Fruit fly (Drosophila melanogaster) whole organism, embryonic: ENCODE measurements around the gene PIP82.

ENCODE experiments used
- Asciz ChIP-seq: fragments of 200-800 bp; sonication (Bioruptor generic); optimal IDR thresholded peaks from 2 replicates; lab custom pipeline; 2017; ENCODE audit warnings: missing biosample characterization, mild to moderate bottlenecking, missing genetic modification characterization, missing genetic modification reagents
- Atf3 ChIP-seq: fragments of 200-800 bp; sonication (Bioruptor generic); optimal IDR thresholded peaks from 3 replicates; lab custom pipeline; 2016; ENCODE audit warnings: missing biosample characterization, missing genetic modification characterization
- C15 ChIP-seq: fragments of 200-800 bp; sonication (Bioruptor generic); IDR thresholded peaks from 3 replicates; pipeline ENCODE4 v1.3.6; 2022; ENCODE audit warnings: missing biosample characterization, missing genetic modification characterization
- CG10321 ChIP-seq: fragments of 200-800 bp; sonication (Bioruptor generic); IDR thresholded peaks from 2 replicates; pipeline ENCODE4 v1.3.6; 2022; ENCODE audit warnings: missing biosample characterization, missing genetic modification characterization
- CG11247 ChIP-seq: fragments of 200-800 bp; sonication (Bioruptor generic); IDR thresholded peaks from 2 replicates; pipeline ENCODE4 v1.3.6; 2022; ENCODE audit warnings: missing biosample characterization, missing genetic modification characterization
- CG11398 ChIP-seq: fragments of 200-800 bp; sonication (Bioruptor generic); optimal IDR thresholded peaks from 2 replicates; lab custom pipeline; 2016; ENCODE audit warnings: missing biosample characterization, missing genetic modification characterization
- CG11560 ChIP-seq: fragments of 200-800 bp; sonication (Bioruptor generic); IDR thresholded peaks from 3 replicates; pipeline ENCODE4 v1.3.6; 2022; ENCODE audit warnings: missing biosample characterization, missing genetic modification characterization
- CG12769 ChIP-seq: fragments of 200-800 bp; sonication (Bioruptor generic); optimal IDR thresholded peaks from 2 replicates; lab custom pipeline; 2019; ENCODE audit warnings: missing biosample characterization, mild to moderate bottlenecking, missing genetic modification characterization, moderate library complexity
- CG14050 ChIP-seq: fragments of 200-800 bp; sonication (Bioruptor generic); IDR thresholded peaks from 3 replicates; pipeline ENCODE4 v1.3.6; 2022; ENCODE audit warnings: missing biosample characterization, missing genetic modification characterization
- CG14965 ChIP-seq: fragments of 200-800 bp; sonication (Bioruptor generic); optimal IDR thresholded peaks from 2 replicates; lab custom pipeline; 2016; ENCODE audit warnings: missing biosample characterization, missing genetic modification characterization, borderline replicate concordance
- CG15601 ChIP-seq: fragments of 200-800 bp; sonication (Bioruptor generic); optimal IDR thresholded peaks from 3 replicates; lab custom pipeline; 2019; ENCODE audit warnings: missing biosample characterization, mild to moderate bottlenecking, missing genetic modification characterization, moderate library complexity
- CG17612 ChIP-seq: fragments of 200-800 bp; sonication (Bioruptor generic); IDR thresholded peaks from 2 replicates; pipeline ENCODE4 v1.3.6; 2022; ENCODE audit warnings: missing biosample characterization, missing genetic modification characterization
- CG18011 ChIP-seq: fragments of 200-800 bp; sonication (Bioruptor generic); optimal IDR thresholded peaks from 2 replicates; lab custom pipeline; 2017; ENCODE audit warnings: missing biosample characterization, missing genetic modification characterization, mild to moderate bottlenecking, moderate library complexity, missing genotype
- CG18764 ChIP-seq: fragments of 200-800 bp; sonication (Bioruptor generic); optimal IDR thresholded peaks from 3 replicates; lab custom pipeline; 2016; ENCODE audit warnings: missing biosample characterization, missing genetic modification characterization
- CG3163 ChIP-seq: fragments of 200-800 bp; sonication (Bioruptor generic); optimal IDR thresholded peaks from 3 replicates; lab custom pipeline; 2016; ENCODE audit warnings: missing biosample characterization, missing genetic modification characterization
- CG32767 ChIP-seq: fragments of 200-800 bp; sonication (Bioruptor generic); IDR thresholded peaks from 2 replicates; pipeline ENCODE4 v1.3.6; 2022; ENCODE audit warnings: missing biosample characterization, missing genetic modification characterization
- CG34376 ChIP-seq: fragments of 200-800 bp; sonication (Bioruptor generic); optimal IDR thresholded peaks from 2 replicates; lab custom pipeline; 2018; ENCODE audit warnings: missing biosample characterization, mild to moderate bottlenecking, missing genetic modification characterization
- CG4424 ChIP-seq: fragments of 200-800 bp; sonication (Bioruptor generic); optimal IDR thresholded peaks from 3 replicates; lab custom pipeline; 2016; ENCODE audit warnings: missing biosample characterization, missing genetic modification characterization
- CG7271 ChIP-seq: fragments of 200-800 bp; sonication (Bioruptor generic); optimal IDR thresholded peaks from 2 replicates; lab custom pipeline; 2018; ENCODE audit warnings: missing biosample characterization, mild to moderate bottlenecking, missing genetic modification characterization, moderate library complexity
- CG7786 ChIP-seq: fragments of 200-800 bp; sonication (Bioruptor generic); optimal IDR thresholded peaks from 2 replicates; lab custom pipeline; 2016; ENCODE audit warnings: missing biosample characterization, missing genetic modification characterization
- CG8290 ChIP-seq, 3 experiments: fragments of 200-800 bp; sonication (Bioruptor generic); optimal IDR thresholded peaks; 2 replicates each; lab custom pipeline; 2016 to 2019; ENCODE audit warnings: missing biosample characterization in 3 of 3, missing genetic modification characterization in 3 of 3, mild to moderate bottlenecking in 2 of 3, moderate library complexity in 1 of 3
- CG8359 ChIP-seq: fragments of 200-800 bp; sonication (Bioruptor generic); optimal IDR thresholded peaks from 2 replicates; lab custom pipeline; 2017; ENCODE audit warnings: missing biosample characterization, mild to moderate bottlenecking, missing genetic modification characterization, borderline replicate concordance
- CG8944 ChIP-seq: fragments of 200-800 bp; sonication (Bioruptor generic); optimal IDR thresholded peaks from 3 replicates; lab custom pipeline; 2016; ENCODE audit warnings: missing biosample characterization, missing genetic modification characterization
- Dek ChIP-seq: fragments of 200-800 bp; sonication (Bioruptor generic); optimal IDR thresholded peaks from 3 replicates; lab custom pipeline; 2019; ENCODE audit warnings: missing biosample characterization, mild to moderate bottlenecking, missing genetic modification characterization, moderate library complexity
- Elba2 ChIP-seq: fragments of 200-800 bp; sonication (Bioruptor generic); optimal IDR thresholded peaks from 3 replicates; lab custom pipeline; 2016; ENCODE audit warnings: missing biosample characterization, missing genetic modification characterization
- HLH4C ChIP-seq: fragments of 200-800 bp; sonication (Bioruptor generic); IDR thresholded peaks from 3 replicates; pipeline ENCODE4 v1.3.6; 2022; ENCODE audit warnings: missing biosample characterization, missing genetic modification characterization; ENCODE audit not compliant: partially characterized antibody
- HmgD ChIP-seq: fragments of 200-800 bp; sonication (Bioruptor generic); optimal IDR thresholded peaks from 3 replicates; lab custom pipeline; 2016; ENCODE audit warnings: missing biosample characterization, missing genetic modification characterization
- Lhr ChIP-seq: fragments of 200-800 bp; sonication (Bioruptor generic); optimal IDR thresholded peaks from 3 replicates; lab custom pipeline; 2017; ENCODE audit warnings: mild to moderate bottlenecking, missing biosample characterization, missing genetic modification reagents, missing genetic modification characterization
- Max ChIP-seq: fragments of 200-800 bp; sonication (Bioruptor generic); optimal IDR thresholded peaks from 2 replicates; lab custom pipeline; 2016; ENCODE audit warnings: missing biosample characterization, mild to moderate bottlenecking, missing genetic modification characterization
- NK7.1 ChIP-seq: fragments of 200-800 bp; sonication (Bioruptor generic); optimal IDR thresholded peaks from 3 replicates; lab custom pipeline; 2016; ENCODE audit warnings: missing biosample characterization, missing genetic modification characterization
- Nf-YA ChIP-seq: fragments of 200-800 bp; sonication (Bioruptor generic); IDR thresholded peaks from 2 replicates; pipeline ENCODE4 v1.3.6; 2022; ENCODE audit warnings: missing biosample characterization, missing genetic modification characterization
- Pdp1 ChIP-seq, 2 experiments: fragments of 200-800 bp; sonication (Bioruptor generic); optimal IDR thresholded peaks; 3 replicates each; lab custom pipeline; 2016; ENCODE audit warnings: missing biosample characterization in 2 of 2, missing genetic modification characterization in 2 of 2, mild to moderate bottlenecking in 1 of 2, moderate library complexity in 1 of 2
- Poxn ChIP-seq: fragments of 200-800 bp; sonication (Bioruptor generic); IDR thresholded peaks from 2 replicates; pipeline ENCODE4 v1.3.6; 2022; ENCODE audit warnings: missing biosample characterization, missing genetic modification characterization
- Spps ChIP-seq: fragments of 200-800 bp; sonication (Bioruptor generic); optimal IDR thresholded peaks from 2 replicates; lab custom pipeline; 2018; ENCODE audit warnings: missing biosample characterization, mild to moderate bottlenecking, missing genetic modification characterization
- Taf1 ChIP-seq: fragments of 200-800 bp; sonication (Bioruptor generic); IDR thresholded peaks from 2 replicates; pipeline ENCODE4 v1.3.6; 2022; ENCODE audit warnings: missing biosample characterization, missing genetic modification characterization
- ase ChIP-seq: fragments of 200-800 bp; sonication (Bioruptor generic); IDR thresholded peaks from 3 replicates; pipeline ENCODE4 v1.3.6; 2022; ENCODE audit warnings: missing biosample characterization, missing genetic modification characterization
- croc ChIP-seq: fragments of 200-800 bp; sonication (Bioruptor generic); conservative IDR thresholded peaks from 3 replicates; pipeline ENCODE4 v1.3.6; 2022; ENCODE audit warnings: missing biosample characterization, missing genetic modification characterization
- da ChIP-seq: fragments of 200-800 bp; sonication (Bioruptor generic); optimal IDR thresholded peaks from 2 replicates; lab custom pipeline; 2016; ENCODE audit warnings: missing biosample characterization, missing genetic modification characterization
- eyg ChIP-seq: fragments of 200-800 bp; sonication (Bioruptor generic); optimal IDR thresholded peaks from 3 replicates; lab custom pipeline; 2016; ENCODE audit warnings: missing biosample characterization, missing genetic modification characterization
- h ChIP-seq: fragments of >200 bp; optimal IDR thresholded peaks from 2 replicates; lab custom pipeline; 2017
- jigr1 ChIP-seq: fragments of 200-800 bp; sonication (Bioruptor generic); IDR thresholded peaks from 3 replicates; pipeline ENCODE4 v1.3.6; 2022; ENCODE audit warnings: missing biosample characterization, missing genetic modification characterization
- klu ChIP-seq: fragments of 200-800 bp; sonication (Bioruptor generic); IDR thresholded peaks from 2 replicates; pipeline ENCODE4 v1.3.6; 2022; ENCODE audit warnings: missing biosample characterization, missing genetic modification characterization
- knrl ChIP-seq: fragments of 200-800 bp; sonication (Bioruptor generic); IDR thresholded peaks from 3 replicates; pipeline ENCODE4 v1.3.6; 2022; ENCODE audit warnings: missing biosample characterization, missing genetic modification characterization; ENCODE audit not compliant: partially characterized antibody
- salm ChIP-seq: fragments of 200-800 bp; sonication (Bioruptor generic); optimal IDR thresholded peaks from 2 replicates; lab custom pipeline; 2018; ENCODE audit warnings: missing biosample characterization, mild to moderate bottlenecking, missing genetic modification characterization
- scrt ChIP-seq: fragments of 200-800 bp; sonication (Bioruptor generic); optimal IDR thresholded peaks from 2 replicates; lab custom pipeline; 2018; ENCODE audit warnings: missing biosample characterization, mild to moderate bottlenecking, missing genetic modification characterization, moderate library complexity
- sens-2 ChIP-seq: fragments of 200-800 bp; sonication (Bioruptor generic); IDR thresholded peaks from 2 replicates; pipeline ENCODE4 v1.3.6; 2022; ENCODE audit warnings: missing biosample characterization, missing genetic modification characterization
- seq ChIP-seq: fragments of 200-800 bp; sonication (Bioruptor generic); IDR thresholded peaks from 2 replicates; pipeline ENCODE4 v1.3.6; 2022; ENCODE audit warnings: missing biosample characterization, missing genetic modification characterization
- tx ChIP-seq: fragments of 200-800 bp; sonication (Bioruptor generic); optimal IDR thresholded peaks from 2 replicates; lab custom pipeline; 2016; ENCODE audit warnings: missing biosample characterization, missing genetic modification characterization
- wdn ChIP-seq: fragments of 200-800 bp; sonication (Bioruptor generic); IDR thresholded peaks from 2 replicates; pipeline ENCODE4 v1.3.6; 2022; ENCODE audit warnings: missing biosample characterization, missing genetic modification characterization

Gene PIP82

dm6 chrX:8561404-8562397 is 32.2 kb upstream of the PIP82 start (continued):
- TF ChIP-seq CG17612 (GFP tag; lab: Robert Waterston, UW) (no peak), Lhr (GFP tag; lab: Kevin White, UChicago) (no peak), CG3163 (GFP tag; lab: Kevin White, UChicago) (peak; percentile 24), CG11398 (GFP tag; lab: Kevin White, UChicago) (no peak), CG8359 (no peak), ase (GFP tag; lab: Robert Waterston, UW) (no peak), NK7.1 (GFP tag; lab: Kevin White, UChicago) (no peak), CG7271 (no peak), CG11560 (tag; lab: Robert Waterston, UW) (no peak), CG10321 (GFP tag; lab: Robert Waterston, UW) (no peak), CG12769 (peak; percentile 70), HmgD (GFP tag; lab: Kevin White, UChicago) (no peak), CG18764 (GFP tag; lab: Kevin White, UChicago) (peak; percentile 11), salm (tag; lab: Kevin White, UChicago) (no peak), HLH4C (GFP tag; lab: Robert Waterston, UW) (peak; percentile 63; the same call in 1 of the 3 replicates), CG7786 (GFP tag; lab: Kevin White, UChicago) (peak; percentile 26), Max (GFP tag; lab: Kevin White, UChicago) (peak; percentile 33), sens-2 (GFP tag; lab: Robert Waterston, UW) (no peak), CG15601 (no peak), CG8944 (GFP tag; lab: Kevin White, UChicago) (no peak), CG11247 (GFP tag; lab: Robert Waterston, UW) (peak; percentile 47), eyg (GFP tag; lab: Kevin White, UChicago) (no peak), scrt (GFP tag; lab: Kevin White, UChicago) (peak; percentile 47), da (GFP tag; lab: Kevin White, UChicago) (no peak), CG4424 (peak; percentile 13), C15 (GFP tag; lab: Robert Waterston, UW) (no peak), tx (peak; percentile 28), CG34376 (GFP tag; lab: Kevin White, UChicago) (peak; percentile 7), seq (GFP tag; lab: Robert Waterston, UW) (0 out of 2 replicates have a peak, but pooled peaks have one; percentile 29), wdn (GFP tag; lab: Robert Waterston, UW) (no peak), Atf3 (GFP tag; lab: Kevin White, UChicago) (no peak), croc (GFP tag; lab: Robert Waterston, UW) (no peak), Poxn (no peak), jigr1 (GFP tag; lab: Robert Waterston, UW) (no peak), CG32767 (no peak), CG14050 (GFP tag; lab: Robert Waterston, UW) (no peak), Spps (tag; lab: Kevin White, UChicago) (no peak), Taf1 (GFP tag; lab: Robert Waterston, UW) (no peak), CG8290 (GFP tag; optimal IDR thresholded peaks at IDR 0.05; lab: Kevin White, UChicago) (no peak), CG8290 (tag; optimal IDR thresholded peaks at IDR 0.05; lab: Kevin White, UChicago) (peak in 1 of 2 experiments; percentile 76), klu (GFP tag; lab: Robert Waterston, UW) (no peak), Pdp1 (GFP tag; optimal IDR thresholded peaks at IDR 0.05; lab: Kevin White, UChicago) (peak; percentile 14 to 83), CG18011 (no peak), CG14965 (GFP tag; lab: Kevin White, UChicago) (no peak), Nf-YA (no peak), Elba2 (GFP tag; lab: Kevin White, UChicago) (peak; percentile 79), Dek (tag; lab: Kevin White, UChicago) (no peak), h (lab: Kevin White, UChicago) (no peak), Asciz (GFP tag; lab: Kevin White, UChicago) (no peak), knrl (no peak; the same call in 2 of the 3 replicates)
